Worm (Caenorhabditis elegans): ENCODE results near the gene amt-2.

ce11 chrIV:13035302-13035701, 6.9 kb upstream of the amt-2 start:
- TF ChIP-seq ztf-29 (GFP tag; IDR thresholded peaks at IDR 0.05) (no peak), med-1 (GFP tag; optimal IDR thresholded peaks at IDR 0.05; ENCODE audit: insufficient read depth) (no peak), klf-2 (GFP tag; conservative IDR thresholded peaks at IDR 0.05) (no peak), tab-1 (GFP tag; IDR thresholded peaks at IDR 0.05) (no peak), flt-1 (GFP tag; IDR thresholded peaks at IDR 0.05) (no peak), T22C8.4 (GFP tag; IDR thresholded peaks at IDR 0.05) (no peak), ztf-23 (GFP tag; IDR thresholded peaks at IDR 0.05) (no peak)
